Fruit fly (Drosophila melanogaster) whole organism, embryonic: ENCODE measurements around the gene BBS1.
A peak's percentile ranks its signal among the peaks of the same experiment; 100 is the strongest.

ENCODE experiments used
- Abd-B ChIP-seq: fragments of 200-800 bp; sonication (Bioruptor generic); optimal IDR thresholded peaks from 2 replicates; lab custom pipeline; 2018; ENCODE audit warnings: missing biosample characterization, mild to moderate bottlenecking, missing genetic modification characterization, moderate library complexity
- Aef1 ChIP-seq: fragments of 200-800 bp; sonication (Bioruptor generic); IDR thresholded peaks from 3 replicates; pipeline ENCODE4 v1.3.6; 2022; ENCODE audit warnings: missing biosample characterization, missing genetic modification characterization
- Asciz ChIP-seq: fragments of 200-800 bp; sonication (Bioruptor generic); optimal IDR thresholded peaks from 2 replicates; lab custom pipeline; 2017; ENCODE audit warnings: missing biosample characterization, mild to moderate bottlenecking, missing genetic modification characterization, missing genetic modification reagents
- B-H1 ChIP-seq: fragments of 200-800 bp; sonication (Bioruptor generic); IDR thresholded peaks from 3 replicates; pipeline ENCODE4 v1.3.6; 2022; ENCODE audit warnings: missing biosample characterization, missing genetic modification characterization
- Bgb ChIP-seq: fragments of 200-800 bp; sonication (Bioruptor generic); IDR thresholded peaks from 2 replicates; pipeline ENCODE4 v1.3.6; 2022; ENCODE audit warnings: missing biosample characterization, missing genetic modification characterization; ENCODE audit not compliant: partially characterized antibody
- CG1024 ChIP-seq: fragments of 200-800 bp; sonication (Bioruptor generic); IDR thresholded peaks from 2 replicates; pipeline ENCODE4 v1.3.6; 2022; ENCODE audit warnings: missing biosample characterization, missing genetic modification characterization
- CG11456 ChIP-seq: fragments of 200-800 bp; sonication (Bioruptor generic); IDR thresholded peaks from 3 replicates; pipeline ENCODE4 v1.3.6; 2022; ENCODE audit warnings: missing biosample characterization, missing genetic modification characterization
- CG12071 ChIP-seq: fragments of 200-800 bp; sonication (Bioruptor generic); optimal IDR thresholded peaks from 3 replicates; lab custom pipeline; 2018; ENCODE audit warnings: missing biosample characterization, mild to moderate bottlenecking, missing genetic modification characterization
- CG14710 ChIP-seq: fragments of 200-800 bp; sonication (Bioruptor generic); optimal IDR thresholded peaks from 3 replicates; lab custom pipeline; 2019; ENCODE audit warnings: missing biosample characterization, mild to moderate bottlenecking, missing genetic modification characterization, moderate library complexity
- CG1602 ChIP-seq: fragments of 200-800 bp; sonication (Bioruptor generic); optimal IDR thresholded peaks from 3 replicates; lab custom pipeline; 2016; ENCODE audit warnings: missing biosample characterization, missing genetic modification characterization
- CG16813 ChIP-seq: fragments of 200-800 bp; sonication (Bioruptor generic); IDR thresholded peaks from 3 replicates; pipeline ENCODE4 v1.3.6; 2022; ENCODE audit warnings: missing biosample characterization, missing genetic modification characterization; ENCODE audit not compliant: partially characterized antibody
- CG17328 ChIP-seq: fragments of 200-800 bp; sonication (Bioruptor generic); IDR thresholded peaks from 2 replicates; pipeline ENCODE4 v1.3.6; 2022; ENCODE audit warnings: missing biosample characterization, missing genetic modification characterization
- CG17568 ChIP-seq: fragments of 200-800 bp; sonication (Bioruptor generic); optimal IDR thresholded peaks from 2 replicates; lab custom pipeline; 2018; ENCODE audit warnings: missing biosample characterization, mild to moderate bottlenecking, missing genetic modification characterization, moderate library complexity
- CG18599 ChIP-seq: fragments of 200-800 bp; sonication (Bioruptor generic); optimal IDR thresholded peaks from 3 replicates; lab custom pipeline; 2017; ENCODE audit warnings: missing biosample characterization, missing genetic modification characterization, mild to moderate bottlenecking, moderate library complexity, missing genetic modification reagents
- CG2712 ChIP-seq: fragments of 200-800 bp; optimal IDR thresholded peaks from 3 replicates; lab custom pipeline; 2019; ENCODE audit warnings: missing biosample characterization, mild to moderate bottlenecking, missing genetic modification characterization, moderate library complexity
- CG34422 ChIP-seq: fragments of 200-800 bp; sonication (Bioruptor generic); IDR thresholded peaks from 3 replicates; pipeline ENCODE4 v1.3.6; 2022; ENCODE audit warnings: missing biosample characterization, missing genetic modification characterization
- CG6683 ChIP-seq: fragments of 200-800 bp; sonication (Bioruptor generic); optimal IDR thresholded peaks from 2 replicates; lab custom pipeline; 2017; ENCODE audit warnings: missing biosample characterization, mild to moderate bottlenecking, missing genetic modification characterization, missing genetic modification reagents
- CG6854 ChIP-seq: fragments of 200-800 bp; sonication (Bioruptor generic); optimal IDR thresholded peaks from 3 replicates; lab custom pipeline; 2017; ENCODE audit warnings: missing biosample characterization, mild to moderate bottlenecking, missing genetic modification characterization
- CHES-1-like ChIP-seq: fragments of 200-800 bp; sonication (Bioruptor generic); optimal IDR thresholded peaks from 2 replicates; lab custom pipeline; 2016; ENCODE audit warnings: missing biosample characterization, missing genetic modification characterization
- D19A ChIP-seq: fragments of 200-800 bp; optimal IDR thresholded peaks from 3 replicates; lab custom pipeline; 2019; ENCODE audit warnings: missing biosample characterization, mild to moderate bottlenecking, missing genetic modification characterization, moderate library complexity
- Dp ChIP-seq: fragments of 200-800 bp; sonication (Bioruptor generic); optimal IDR thresholded peaks from 2 replicates; lab custom pipeline; 2018; ENCODE audit warnings: missing biosample characterization, mild to moderate bottlenecking, missing genetic modification characterization, moderate library complexity
- ERR ChIP-seq: fragments of 200-800 bp; sonication (Bioruptor generic); optimal IDR thresholded peaks from 2 replicates; lab custom pipeline; 2016; ENCODE audit warnings: missing biosample characterization, missing genetic modification characterization
- Jarid2 ChIP-seq: fragments of 200-800 bp; sonication (Bioruptor generic); optimal IDR thresholded peaks from 3 replicates; lab custom pipeline; 2017; ENCODE audit warnings: mild to moderate bottlenecking, missing biosample characterization, missing genetic modification reagents, missing genetic modification characterization
- Mes4 ChIP-seq: fragments of 200-800 bp; sonication (Bioruptor generic); optimal IDR thresholded peaks from 2 replicates; lab custom pipeline; 2016; ENCODE audit warnings: missing biosample characterization, missing genetic modification characterization
- Oli ChIP-seq: fragments of 200-800 bp; sonication (Bioruptor generic); optimal IDR thresholded peaks from 2 replicates; lab custom pipeline; 2018; ENCODE audit warnings: missing biosample characterization, mild to moderate bottlenecking, missing genetic modification characterization, moderate library complexity
- Pdp1 ChIP-seq, 2 experiments: fragments of 200-800 bp; sonication (Bioruptor generic); optimal IDR thresholded peaks; 3 replicates each; lab custom pipeline; 2016; ENCODE audit warnings: missing biosample characterization in 2 of 2, missing genetic modification characterization in 2 of 2, mild to moderate bottlenecking in 1 of 2, moderate library complexity in 1 of 2
- Rfx ChIP-seq: fragments of 200-800 bp; sonication (Bioruptor generic); IDR thresholded peaks from 2 replicates; pipeline ENCODE4 v1.3.6; 2022; ENCODE audit warnings: missing biosample characterization, missing genetic modification characterization
- Sox102F ChIP-seq: fragments of 200-800 bp; sonication (Bioruptor generic); optimal IDR thresholded peaks from 2 replicates; lab custom pipeline; 2018; ENCODE audit warnings: missing biosample characterization, mild to moderate bottlenecking, missing genetic modification characterization, moderate library complexity
- Tbp ChIP-seq: fragments of >200 bp; optimal IDR thresholded peaks from 2 replicates; lab custom pipeline; 2018; ENCODE audit warnings: missing biosample characterization, missing genetic modification characterization
- abd-A ChIP-seq: fragments of 200-800 bp; sonication (Bioruptor generic); optimal IDR thresholded peaks from 3 replicates; lab custom pipeline; 2019; ENCODE audit warnings: missing biosample characterization, mild to moderate bottlenecking, missing genetic modification characterization, moderate library complexity
- bigmax ChIP-seq: fragments of 200-800 bp; sonication (Bioruptor generic); optimal IDR thresholded peaks from 2 replicates; lab custom pipeline; 2018; ENCODE audit warnings: missing biosample characterization, mild to moderate bottlenecking, missing genetic modification characterization
- bowl ChIP-seq: fragments of 200-800 bp; sonication (Bioruptor generic); IDR thresholded peaks from 2 replicates; pipeline ENCODE4 v1.3.6; 2022; ENCODE audit warnings: missing biosample characterization, missing genetic modification characterization
- br ChIP-seq: fragments of >200 bp; optimal IDR thresholded peaks from 2 replicates; lab custom pipeline; 2017
- cas ChIP-seq: fragments of 200-800 bp; sonication (Bioruptor generic); IDR thresholded peaks from 2 replicates; pipeline ENCODE4 v1.3.6; 2022; ENCODE audit warnings: missing biosample characterization, missing genetic modification characterization
- caup ChIP-seq: fragments of 200-800 bp; sonication (Bioruptor generic); optimal IDR thresholded peaks from 3 replicates; lab custom pipeline; 2017; ENCODE audit warnings: missing biosample characterization, mild to moderate bottlenecking, missing genetic modification characterization, moderate library complexity; ENCODE audit not compliant: severe bottlenecking
- chif ChIP-seq, 2 experiments: fragments of 200-800 bp; sonication (Bioruptor generic); optimal IDR thresholded peaks; 3 replicates each; lab custom pipeline; 2016; ENCODE audit warnings: missing biosample characterization in 2 of 2, missing genetic modification characterization in 2 of 2
- croc ChIP-seq: fragments of 200-800 bp; sonication (Bioruptor generic); conservative IDR thresholded peaks from 3 replicates; pipeline ENCODE4 v1.3.6; 2022; ENCODE audit warnings: missing biosample characterization, missing genetic modification characterization
- dimm ChIP-seq: fragments of 200-800 bp; sonication (Bioruptor generic); IDR thresholded peaks from 2 replicates; pipeline ENCODE4 v1.3.6; 2022; ENCODE audit warnings: missing biosample characterization, missing genetic modification characterization
- gce ChIP-seq: fragments of 200-800 bp; sonication (Bioruptor generic); IDR thresholded peaks from 3 replicates; pipeline ENCODE4 v1.3.6; 2022; ENCODE audit warnings: missing biosample characterization, missing genetic modification characterization
- hkb ChIP-seq, 2 experiments: fragments of 200-800 bp in 1 of 2; fragments of >200 bp in 1 of 2; sonication (Bioruptor generic) in 1 of 2; IDR thresholded peaks in 1 of 2; optimal IDR thresholded peaks in 1 of 2; 2 replicates each; pipeline versions ENCODE4 v1.3.6 to Lab custom; 2017 to 2022; ENCODE audit warnings: missing biosample characterization in 1 of 2, missing genetic modification characterization in 1 of 2
- klu ChIP-seq: fragments of 200-800 bp; sonication (Bioruptor generic); IDR thresholded peaks from 2 replicates; pipeline ENCODE4 v1.3.6; 2022; ENCODE audit warnings: missing biosample characterization, missing genetic modification characterization
- mam ChIP-seq: fragments of 200-800 bp; sonication (Bioruptor generic); optimal IDR thresholded peaks from 3 replicates; lab custom pipeline; 2016; ENCODE audit warnings: missing biosample characterization, missing genetic modification characterization
- mirr ChIP-seq: fragments of 200-800 bp; sonication (Bioruptor generic); optimal IDR thresholded peaks from 3 replicates; lab custom pipeline; 2018; ENCODE audit warnings: missing biosample characterization, mild to moderate bottlenecking, missing genetic modification characterization
- p53 ChIP-seq: fragments of 200-800 bp; sonication (Bioruptor generic); optimal IDR thresholded peaks from 2 replicates; lab custom pipeline; 2016; ENCODE audit warnings: missing biosample characterization, missing genetic modification characterization
- sc ChIP-seq, 3 experiments: fragments of >200 bp in 2 of 3; fragments of 200-800 bp in 1 of 3; sonication (Bioruptor generic) in 1 of 3; optimal IDR thresholded peaks; 2 replicates in 2 of 3; 3 replicates in 1 of 3; lab custom pipeline; 2017; ENCODE audit warnings: mild to moderate bottlenecking in 1 of 3, missing biosample characterization in 1 of 3, missing genetic modification characterization in 1 of 3, missing genetic modification reagents in 1 of 3
- sob ChIP-seq: fragments of 200-800 bp; sonication (Bioruptor generic); IDR thresholded peaks from 2 replicates; pipeline ENCODE4 v1.3.6; 2022; ENCODE audit warnings: missing biosample characterization, missing genetic modification characterization
- tll ChIP-seq, 2 experiments: fragments of 200-800 bp in 1 of 2; fragments of >200 bp in 1 of 2; sonication (Bioruptor generic) in 1 of 2; optimal IDR thresholded peaks; 2 replicates each; lab custom pipeline; 2017 to 2019; ENCODE audit warnings: missing biosample characterization in 2 of 2, missing genetic modification characterization in 2 of 2, mild to moderate bottlenecking in 1 of 2, moderate library complexity in 1 of 2
- twi ChIP-seq: fragments of 200-800 bp; optimal IDR thresholded peaks from 2 replicates; lab custom pipeline; 2019; ENCODE audit warnings: missing biosample characterization, mild to moderate bottlenecking, missing genetic modification characterization, moderate library complexity
- zfh1 ChIP-seq: fragments of 200-800 bp; sonication (Bioruptor generic); IDR thresholded peaks from 3 replicates; pipeline ENCODE4 v1.3.6; 2022; ENCODE audit warnings: missing biosample characterization, missing genetic modification characterization

Gene BBS1

DNA sequence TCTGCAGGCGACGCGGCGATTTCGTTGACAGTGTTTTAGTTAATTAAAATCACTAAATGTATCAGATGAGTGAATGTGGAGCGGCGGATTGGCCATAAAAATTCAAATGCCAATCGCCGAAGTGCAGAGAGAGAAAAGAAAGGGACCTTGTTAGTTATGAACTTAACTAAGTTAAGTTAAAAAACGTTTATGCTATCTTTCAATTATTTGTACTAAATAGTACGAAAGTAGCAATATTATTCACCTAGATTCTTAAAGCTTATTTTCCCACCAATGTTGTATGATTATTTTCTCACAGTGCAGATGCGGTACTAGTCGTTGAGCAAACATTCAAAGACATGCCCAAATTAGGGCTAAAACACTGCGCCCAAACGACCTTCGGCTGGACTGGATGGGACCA, 34.9 kb upstream of the BBS1 start (continued):
- TF ChIP-seq klu (GFP tag; lab: Robert Waterston, UW) (peak; percentile 37; the same call in 1 of the 2 replicates), Bgb (GFP tag; lab: Robert Waterston, UW) (no peak), Jarid2 (GFP tag; lab: Kevin White, UChicago) (peak; percentile 21), croc (peak; percentile 55), CG34422 (peak; percentile 75; the same call in 2 of the 3 replicates), bigmax (no peak), CG14710 (tag; lab: Kevin White, UChicago) (peak; percentile 29), tll (GFP tag; optimal IDR thresholded peaks at IDR 0.05; lab: Kevin White, UChicago) (no peak), abd-A (tag; lab: Kevin White, UChicago) (peak; percentile 60), Pdp1 (GFP tag; optimal IDR thresholded peaks at IDR 0.05; lab: Kevin White, UChicago) (peak; percentile 47 to 71), CG6854 (GFP tag; lab: Kevin White, UChicago) (peak; percentile 22), bowl (GFP tag; lab: Robert Waterston, UW) (no peak), mirr (GFP tag; lab: Kevin White, UChicago) (no peak), CG6683 (peak; percentile 24), B-H1 (GFP tag; lab: Robert Waterston, UW) (peak; percentile 69), mam (peak; percentile 64), zfh1 (GFP tag; lab: Robert Waterston, UW) (peak; percentile 73), sc (optimal IDR thresholded peaks at IDR 0.05; lab: Kevin White, UChicago) (no peak), sc (GFP tag; optimal IDR thresholded peaks at IDR 0.05; lab: Kevin White, UChicago) (no peak), CG17568 (GFP tag; lab: Kevin White, UChicago) (no peak), CG2712 (peak; percentile 82), Rfx (GFP tag; lab: Robert Waterston, UW) (peak; percentile 71), cas (GFP tag; lab: Robert Waterston, UW) (no peak), CG1024 (GFP tag; lab: Robert Waterston, UW) (peak; percentile 47; the same call in 1 of the 2 replicates), Abd-B (GFP tag; lab: Kevin White, UChicago) (peak; percentile 74), Sox102F (GFP tag; lab: Kevin White, UChicago) (peak; percentile 74), Aef1 (GFP tag; lab: Robert Waterston, UW) (peak; percentile 60), caup (GFP tag; lab: Kevin White, UChicago) (peak; percentile 41), gce (GFP tag; lab: Robert Waterston, UW) (peak; percentile 47; the same call in 1 of the 3 replicates), chif (GFP tag; optimal IDR thresholded peaks at IDR 0.05; lab: Kevin White, UChicago) (peak in 1 of 2 experiments; percentile 40), Dp (no peak), CG11456 (peak; percentile 66; the same call in 2 of the 3 replicates), p53 (GFP tag; lab: Kevin White, UChicago) (no peak), CG1602 (GFP tag; lab: Kevin White, UChicago) (peak; percentile 17), sob (peak; percentile 76), hkb (optimal IDR thresholded peaks at IDR 0.05; lab: Kevin White, UChicago) (no peak), hkb (GFP tag; IDR thresholded peaks at IDR 0.05; lab: Robert Waterston, UW) (peak; percentile 78), CHES-1-like (GFP tag; lab: Kevin White, UChicago) (no peak), ERR (peak; percentile 25), Mes4 (no peak), twi (tag; lab: Kevin White, UChicago) (no peak), CG16813 (GFP tag; lab: Robert Waterston, UW) (no peak), CG12071 (GFP tag; lab: Kevin White, UChicago) (peak; percentile 71), Asciz (GFP tag; lab: Kevin White, UChicago) (peak; percentile 50), Tbp (GFP tag; lab: Kevin White, UChicago) (no peak), D19A (tag; lab: Kevin White, UChicago) (peak; percentile 57), CG17328 (GFP tag; lab: Robert Waterston, UW) (peak; percentile 69), dimm (GFP tag; lab: Robert Waterston, UW) (no peak), Oli (peak; percentile 67), br (lab: Kevin White, UChicago) (no peak), CG18599 (GFP tag; lab: Kevin White, UChicago) (peak; percentile 69)
